Fruit fly (Drosophila melanogaster) whole organism, embryonic: Measurements from ENCODE around the gene CG15528.

Experiments
- ATbp ChIP-seq: fragments of 200-800 bp; sonication (Bioruptor generic); optimal IDR thresholded peaks from 2 replicates; lab custom pipeline; 2017; ENCODE audit warnings: missing biosample characterization, mild to moderate bottlenecking, missing genetic modification characterization, missing genetic modification reagents
- CG10979 ChIP-seq: fragments of 200-800 bp; sonication (Bioruptor generic); optimal IDR thresholded peaks from 2 replicates; lab custom pipeline; 2018; ENCODE audit warnings: missing biosample characterization, mild to moderate bottlenecking, missing genetic modification characterization, moderate library complexity
- CG11723 ChIP-seq: fragments of 200-800 bp; sonication (Bioruptor generic); optimal IDR thresholded peaks from 2 replicates; lab custom pipeline; 2017; ENCODE audit warnings: missing biosample characterization, mild to moderate bottlenecking, missing genetic modification characterization
- CG12155 ChIP-seq: fragments of 200-800 bp; sonication (Bioruptor generic); optimal IDR thresholded peaks from 3 replicates; lab custom pipeline; 2016; ENCODE audit warnings: missing biosample characterization, missing genetic modification characterization
- CG12391 ChIP-seq: fragments of 200-800 bp; sonication (Bioruptor generic); optimal IDR thresholded peaks from 3 replicates; lab custom pipeline; 2018; ENCODE audit warnings: missing biosample characterization, mild to moderate bottlenecking, missing genetic modification characterization, moderate library complexity
- CG17361 ChIP-seq: fragments of 200-800 bp; sonication (Bioruptor generic); IDR thresholded peaks from 3 replicates; pipeline ENCODE4 v1.3.6; 2022; ENCODE audit warnings: missing biosample characterization, missing genetic modification characterization
- CG18262 ChIP-seq: fragments of 200-800 bp; optimal IDR thresholded peaks from 3 replicates; lab custom pipeline; 2019; ENCODE audit warnings: missing biosample characterization, mild to moderate bottlenecking, missing genetic modification characterization, moderate library complexity
- CG2120 ChIP-seq: fragments of 200-800 bp; sonication (Bioruptor generic); optimal IDR thresholded peaks from 3 replicates; lab custom pipeline; 2016; ENCODE audit warnings: missing biosample characterization, missing genetic modification characterization
- CG31441 ChIP-seq: fragments of 200-800 bp; sonication (Bioruptor generic); IDR thresholded peaks from 2 replicates; pipeline ENCODE4 v1.3.6; 2022; ENCODE audit warnings: missing biosample characterization, missing genetic modification characterization
- CG32532 ChIP-seq: fragments of 200-800 bp; sonication (Bioruptor generic); IDR thresholded peaks from 2 replicates; pipeline ENCODE4 v1.3.6; 2022; ENCODE audit warnings: missing biosample characterization, missing genetic modification characterization
- CG4424 ChIP-seq: fragments of 200-800 bp; sonication (Bioruptor generic); optimal IDR thresholded peaks from 3 replicates; lab custom pipeline; 2016; ENCODE audit warnings: missing biosample characterization, missing genetic modification characterization
- CG4730 ChIP-seq: fragments of 200-800 bp; sonication (Bioruptor generic); IDR thresholded peaks from 2 replicates; pipeline ENCODE4 v1.3.6; 2022; ENCODE audit warnings: missing biosample characterization, missing genetic modification characterization
- CG6272 ChIP-seq: fragments of 200-800 bp; sonication (Bioruptor generic); IDR thresholded peaks from 2 replicates; pipeline ENCODE4 v1.3.6; 2022; ENCODE audit warnings: missing biosample characterization, missing genetic modification characterization
- CG6654 ChIP-seq: fragments of 200-800 bp; sonication (Bioruptor generic); optimal IDR thresholded peaks from 2 replicates; lab custom pipeline; 2017; ENCODE audit warnings: missing biosample characterization, mild to moderate bottlenecking, missing genetic modification characterization
- CG7745 ChIP-seq: fragments of 200-800 bp; sonication (Bioruptor generic); optimal IDR thresholded peaks from 2 replicates; lab custom pipeline; 2018; ENCODE audit warnings: missing biosample characterization, mild to moderate bottlenecking, missing genetic modification characterization, moderate library complexity
- CG8924 ChIP-seq: fragments of 200-800 bp; optimal IDR thresholded peaks from 3 replicates; lab custom pipeline; 2019; ENCODE audit warnings: missing biosample characterization, mild to moderate bottlenecking, missing genetic modification characterization, moderate library complexity
- CG9817 ChIP-seq: fragments of 200-800 bp; sonication (Bioruptor generic); optimal IDR thresholded peaks from 2 replicates; lab custom pipeline; 2018; ENCODE audit warnings: missing biosample characterization, mild to moderate bottlenecking, missing genetic modification characterization, moderate library complexity
- Camta ChIP-seq: fragments of 200-800 bp; sonication (Bioruptor generic); optimal IDR thresholded peaks from 2 replicates; lab custom pipeline; 2016; ENCODE audit warnings: missing biosample characterization, missing genetic modification characterization
- CoRest ChIP-seq: fragments of 200-800 bp; sonication (Bioruptor generic); optimal IDR thresholded peaks from 3 replicates; lab custom pipeline; 2018; ENCODE audit warnings: missing biosample characterization, mild to moderate bottlenecking, missing genetic modification characterization, moderate library complexity
- Deaf1 ChIP-seq: fragments of 200-800 bp; optimal IDR thresholded peaks from 3 replicates; lab custom pipeline; 2019; ENCODE audit warnings: missing biosample characterization, mild to moderate bottlenecking, missing genetic modification characterization, moderate library complexity
- Dref ChIP-seq: fragments of 200-800 bp; sonication (Bioruptor generic); IDR thresholded peaks from 2 replicates; pipeline ENCODE4 v1.3.6; 2022; ENCODE audit warnings: missing biosample characterization, missing genetic modification characterization
- Hr39 ChIP-seq: fragments of >200 bp; optimal IDR thresholded peaks from 2 replicates; lab custom pipeline; 2017
- Hr51 ChIP-seq, 2 experiments: fragments of 200-800 bp; sonication (Bioruptor generic); optimal IDR thresholded peaks; 2 replicates in 1 of 2; 3 replicates in 1 of 2; lab custom pipeline; 2016 to 2018; ENCODE audit warnings: missing biosample characterization in 2 of 2, missing genetic modification characterization in 2 of 2, mild to moderate bottlenecking in 1 of 2, moderate library complexity in 1 of 2
- Meics ChIP-seq: fragments of 200-800 bp; sonication (Bioruptor generic); optimal IDR thresholded peaks from 2 replicates; lab custom pipeline; 2017; ENCODE audit warnings: missing biosample characterization, mild to moderate bottlenecking, missing genetic modification characterization
- Oli ChIP-seq: fragments of 200-800 bp; sonication (Bioruptor generic); optimal IDR thresholded peaks from 2 replicates; lab custom pipeline; 2018; ENCODE audit warnings: missing biosample characterization, mild to moderate bottlenecking, missing genetic modification characterization, moderate library complexity
- Ptx1 ChIP-seq: fragments of 200-800 bp; sonication (Bioruptor generic); IDR thresholded peaks from 2 replicates; pipeline ENCODE4 v1.3.6; 2022; ENCODE audit warnings: missing biosample characterization, missing genetic modification characterization
- Ssrp ChIP-seq: fragments of 200-800 bp; sonication (Bioruptor generic); optimal IDR thresholded peaks from 2 replicates; lab custom pipeline; 2018; ENCODE audit warnings: missing biosample characterization, mild to moderate bottlenecking, missing genetic modification characterization, moderate library complexity
- Tbp ChIP-seq: fragments of >200 bp; optimal IDR thresholded peaks from 2 replicates; lab custom pipeline; 2018; ENCODE audit warnings: missing biosample characterization, missing genetic modification characterization
- ap ChIP-seq: fragments of 200-800 bp; sonication (Bioruptor generic); IDR thresholded peaks from 2 replicates; pipeline ENCODE4 v1.3.6; 2022; ENCODE audit warnings: missing biosample characterization, missing genetic modification characterization
- bcd ChIP-seq: fragments of 200-800 bp; sonication (Bioruptor generic); optimal IDR thresholded peaks from 2 replicates; lab custom pipeline; 2017; ENCODE audit warnings: missing biosample characterization, mild to moderate bottlenecking, missing genetic modification characterization
- chn ChIP-seq: fragments of 200-800 bp; sonication (Bioruptor generic); optimal IDR thresholded peaks from 2 replicates; lab custom pipeline; 2016; ENCODE audit warnings: missing biosample characterization, missing genetic modification characterization
- ci ChIP-seq: fragments of 200-800 bp; sonication (Bioruptor generic); IDR thresholded peaks from 3 replicates; pipeline ENCODE4 v1.3.6; 2022; ENCODE audit warnings: missing biosample characterization, missing genetic modification characterization
- cwo ChIP-seq: fragments of 200-800 bp; sonication (Bioruptor generic); optimal IDR thresholded peaks from 3 replicates; lab custom pipeline; 2017; ENCODE audit warnings: missing biosample characterization, missing genetic modification characterization, mild to moderate bottlenecking, moderate library complexity, missing genetic modification reagents
- disco-r ChIP-seq: fragments of 200-800 bp; sonication (Bioruptor generic); optimal IDR thresholded peaks from 2 replicates; lab custom pipeline; 2016; ENCODE audit warnings: missing biosample characterization, missing genetic modification characterization
- dm ChIP-seq: fragments of 200-800 bp; sonication (Bioruptor generic); optimal IDR thresholded peaks from 3 replicates; lab custom pipeline; 2016; ENCODE audit warnings: missing biosample characterization, missing genetic modification characterization
- dmrt99B ChIP-seq: fragments of 200-800 bp; sonication (Bioruptor generic); optimal IDR thresholded peaks from 2 replicates; lab custom pipeline; 2018; ENCODE audit warnings: missing biosample characterization, mild to moderate bottlenecking, missing genetic modification characterization, moderate library complexity
- gcm ChIP-seq: fragments of 200-800 bp; sonication (Bioruptor generic); optimal IDR thresholded peaks from 2 replicates; lab custom pipeline; 2019; ENCODE audit warnings: missing biosample characterization, mild to moderate bottlenecking, missing genetic modification characterization, moderate library complexity
- insv ChIP-seq, 2 experiments: fragments of 200-800 bp; sonication (Bioruptor generic); optimal IDR thresholded peaks; 3 replicates each; lab custom pipeline; 2016 to 2018; ENCODE audit warnings: missing biosample characterization in 2 of 2, missing genetic modification characterization in 2 of 2
- jigr1 ChIP-seq: fragments of 200-800 bp; sonication (Bioruptor generic); IDR thresholded peaks from 3 replicates; pipeline ENCODE4 v1.3.6; 2022; ENCODE audit warnings: missing biosample characterization, missing genetic modification characterization
- lab ChIP-seq: fragments of 200-800 bp; sonication (Bioruptor generic); optimal IDR thresholded peaks from 3 replicates; lab custom pipeline; 2017; ENCODE audit warnings: missing biosample characterization, missing genetic modification characterization, mild to moderate bottlenecking, moderate library complexity, missing genetic modification reagents
- lilli ChIP-seq: fragments of 200-800 bp; sonication (Bioruptor generic); optimal IDR thresholded peaks from 3 replicates; lab custom pipeline; 2016; ENCODE audit warnings: missing biosample characterization, missing genetic modification characterization
- nmo ChIP-seq: fragments of 200-800 bp; sonication (Bioruptor generic); optimal IDR thresholded peaks from 2 replicates; lab custom pipeline; 2018; ENCODE audit warnings: missing biosample characterization, mild to moderate bottlenecking, missing genetic modification characterization, moderate library complexity
- org-1 ChIP-seq: fragments of 200-800 bp; sonication (Bioruptor generic); optimal IDR thresholded peaks from 2 replicates; lab custom pipeline; 2017; ENCODE audit warnings: missing biosample characterization, missing genetic modification characterization
- peb ChIP-seq: fragments of 200-800 bp; sonication (Bioruptor generic); IDR thresholded peaks from 2 replicates; pipeline ENCODE4 v1.3.6; 2022; ENCODE audit warnings: missing biosample characterization, missing genetic modification characterization
- schlank ChIP-seq: fragments of 200-800 bp; sonication (Bioruptor generic); optimal IDR thresholded peaks from 2 replicates; lab custom pipeline; 2018; ENCODE audit warnings: missing biosample characterization, mild to moderate bottlenecking, missing genetic modification characterization
- sens ChIP-seq: fragments of 200-800 bp; sonication (Bioruptor generic); peaks from one replicate; lab custom pipeline; 2016; ENCODE audit warnings: missing biosample characterization, missing genetic modification characterization
- sisA ChIP-seq: fragments of 200-800 bp; sonication (Bioruptor generic); IDR thresholded peaks from 2 replicates; pipeline ENCODE4 v1.3.6; 2022; ENCODE audit warnings: missing biosample characterization, missing genetic modification characterization
- slbo ChIP-seq: fragments of 200-800 bp; sonication (Bioruptor generic); IDR thresholded peaks from 2 replicates; pipeline ENCODE4 v1.3.6; 2022; ENCODE audit warnings: missing biosample characterization, missing genetic modification characterization
- stc ChIP-seq: fragments of 200-800 bp; sonication (Bioruptor generic); IDR thresholded peaks from 2 replicates; pipeline ENCODE4 v1.3.6; 2022; ENCODE audit warnings: missing biosample characterization, missing genetic modification characterization
- tin ChIP-seq: fragments of 200-800 bp; sonication (Bioruptor generic); optimal IDR thresholded peaks from 3 replicates; lab custom pipeline; 2016; ENCODE audit warnings: missing biosample characterization, missing genetic modification characterization
- twi ChIP-seq: fragments of 200-800 bp; optimal IDR thresholded peaks from 2 replicates; lab custom pipeline; 2019; ENCODE audit warnings: missing biosample characterization, mild to moderate bottlenecking, missing genetic modification characterization, moderate library complexity

Gene CG15528

DNA sequence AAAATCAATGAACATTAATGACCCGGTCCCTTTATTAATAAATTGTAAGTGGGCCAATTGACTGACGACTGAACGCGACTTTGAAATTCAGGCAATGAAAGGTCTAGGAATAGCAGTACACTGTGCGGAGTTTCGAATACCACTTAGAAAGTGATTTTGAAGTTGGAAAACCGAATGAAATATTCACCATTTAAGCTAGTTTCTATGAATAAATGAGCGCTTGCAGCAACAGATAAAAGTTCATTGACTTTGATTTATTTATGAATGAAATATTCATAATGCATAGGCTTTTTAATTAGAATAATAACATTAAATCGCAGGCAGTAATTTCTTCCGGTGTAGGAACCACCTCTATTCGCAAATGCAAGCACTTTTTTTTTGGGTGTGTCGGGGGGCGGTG, 30.9 kb downstream of the CG15528 start (continued):
- TF ChIP-seq schlank (tag; lab: Kevin White, UChicago) (no peak), ap (GFP tag; lab: Robert Waterston, UW) (0 out of 2 replicates have a peak, but pooled peaks have one; percentile 8), CG6654 (GFP tag; lab: Kevin White, UChicago) (no peak), CG17361 (GFP tag; lab: Robert Waterston, UW) (0 out of 3 replicates have a peak, but pooled peaks have one; percentile 16), CG11723 (GFP tag; lab: Kevin White, UChicago) (no peak), stc (peak; percentile 9; the same call in 1 of the 2 replicates), CG7745 (tag; lab: Kevin White, UChicago) (no peak), Hr39 (lab: Kevin White, UChicago) (no peak), CG12391 (tag; lab: Kevin White, UChicago) (peak; percentile 30), nmo (peak; percentile 12), Tbp (GFP tag; lab: Kevin White, UChicago) (no peak), peb (GFP tag; lab: Robert Waterston, UW) (no peak), Dref (GFP tag; lab: Robert Waterston, UW) (no peak), ATbp (GFP tag; lab: Kevin White, UChicago) (peak; percentile 45), Ssrp (tag; lab: Kevin White, UChicago) (peak; percentile 40), CG12155 (GFP tag; lab: Kevin White, UChicago) (peak; percentile 10), insv (GFP tag; optimal IDR thresholded peaks at IDR 0.05; lab: Kevin White, UChicago) (no peak), chn (GFP tag; lab: Kevin White, UChicago) (no peak), CoRest (tag; lab: Kevin White, UChicago) (peak; percentile 6), Ptx1 (GFP tag; lab: Robert Waterston, UW) (0 out of 2 replicates have a peak, but pooled peaks have one; percentile 31), sisA (GFP tag; lab: Robert Waterston, UW) (peak; percentile 29; the same call in 1 of the 2 replicates), lilli (GFP tag; lab: Kevin White, UChicago) (no peak), lab (peak; percentile 13), dm (GFP tag; lab: Kevin White, UChicago) (no peak), Camta (GFP tag; lab: Kevin White, UChicago) (no peak), CG8924 (peak; percentile 8), cwo (peak; percentile 8), gcm (GFP tag; lab: Kevin White, UChicago) (no peak), org-1 (GFP tag; lab: Kevin White, UChicago) (peak; percentile 8), CG6272 (GFP tag; lab: Robert Waterston, UW) (no peak), Meics (GFP tag; lab: Kevin White, UChicago) (peak; percentile 37), CG2120 (peak; percentile 10), CG9817 (tag; lab: Kevin White, UChicago) (peak; percentile 17), slbo (peak; percentile 34; the same call in 1 of the 2 replicates), Deaf1 (tag; lab: Kevin White, UChicago) (no peak), tin (GFP tag; lab: Kevin White, UChicago) (no peak), CG4730 (GFP tag; lab: Robert Waterston, UW) (0 out of 2 replicates have a peak, but pooled peaks have one; percentile 27), bcd (GFP tag; lab: Kevin White, UChicago) (peak; percentile 21), Oli (tag; lab: Kevin White, UChicago) (peak; percentile 33), CG10979 (tag; lab: Kevin White, UChicago) (peak; percentile 10), twi (tag; lab: Kevin White, UChicago) (no peak), dmrt99B (tag; lab: Kevin White, UChicago) (peak; percentile 43), ci (no peak), Hr51 (GFP tag; optimal IDR thresholded peaks at IDR 0.05; lab: Kevin White, UChicago) (peak in 1 of 2 experiments; percentile 50), CG31441 (GFP tag; lab: Robert Waterston, UW) (peak; percentile 24; the same call in 1 of the 2 replicates), CG18262 (tag; lab: Kevin White, UChicago) (peak; percentile 32), CG4424 (GFP tag; lab: Kevin White, UChicago) (peak; percentile 29), CG32532 (GFP tag; lab: Robert Waterston, UW) (peak; percentile 27; the same call in 1 of the 2 replicates), sens (GFP tag; lab: Kevin White, UChicago) (no peak), disco-r (GFP tag; lab: Kevin White, UChicago) (no peak), jigr1 (GFP tag; lab: Robert Waterston, UW) (0 out of 3 replicates have a peak, but pooled peaks have one; percentile 21)
